Fruit fly (Drosophila melanogaster) whole organism, embryonic: ENCODE measurements around the gene Dad1.

Experiments used
- CG10654 ChIP-seq: fragments of 200-800 bp; sonication (Bioruptor generic); optimal IDR thresholded peaks from 2 replicates; lab custom pipeline; 2016; ENCODE audit warnings: missing biosample characterization, missing genetic modification characterization
- CG10959 ChIP-seq: fragments of 200-800 bp; sonication (Bioruptor generic); IDR thresholded peaks from 2 replicates; pipeline ENCODE4 v1.3.6; 2022; ENCODE audit warnings: missing biosample characterization, missing genetic modification characterization
- CG14441 ChIP-seq: fragments of 200-800 bp; sonication (Bioruptor generic); IDR thresholded peaks from 2 replicates; pipeline ENCODE4 v1.3.6; 2022; ENCODE audit warnings: missing biosample characterization, missing genetic modification characterization
- CG15011 ChIP-seq: fragments of 200-800 bp; sonication (Bioruptor generic); optimal IDR thresholded peaks from 3 replicates; lab custom pipeline; 2018; ENCODE audit warnings: missing biosample characterization, mild to moderate bottlenecking, missing genetic modification characterization
- CG15514 ChIP-seq: fragments of 200-800 bp; sonication (Bioruptor generic); optimal IDR thresholded peaks from 3 replicates; lab custom pipeline; 2017; ENCODE audit warnings: missing biosample characterization, missing genetic modification characterization, mild to moderate bottlenecking, moderate library complexity, missing genetic modification reagents
- CG17568 ChIP-seq: fragments of 200-800 bp; sonication (Bioruptor generic); optimal IDR thresholded peaks from 2 replicates; lab custom pipeline; 2018; ENCODE audit warnings: missing biosample characterization, mild to moderate bottlenecking, missing genetic modification characterization, moderate library complexity
- CG17829 ChIP-seq: fragments of 200-800 bp; optimal IDR thresholded peaks from 2 replicates; lab custom pipeline; 2019; ENCODE audit warnings: missing biosample characterization, mild to moderate bottlenecking, missing genetic modification characterization, moderate library complexity
- CG1832 ChIP-seq: fragments of 200-800 bp; sonication (Bioruptor generic); optimal IDR thresholded peaks from 2 replicates; lab custom pipeline; 2017; ENCODE audit warnings: missing biosample characterization, mild to moderate bottlenecking, missing genetic modification characterization, inconsistent platforms
- CG2199 ChIP-seq: fragments of 200-800 bp; sonication (Bioruptor generic); IDR thresholded peaks from 3 replicates; pipeline ENCODE4 v1.3.6; 2022; ENCODE audit warnings: missing biosample characterization, missing genetic modification characterization
- CG31365 ChIP-seq: fragments of 200-800 bp; sonication (Bioruptor generic); optimal IDR thresholded peaks from 2 replicates; lab custom pipeline; 2018; ENCODE audit warnings: missing biosample characterization, mild to moderate bottlenecking, missing genetic modification characterization
- CG4730 ChIP-seq: fragments of 200-800 bp; sonication (Bioruptor generic); IDR thresholded peaks from 2 replicates; pipeline ENCODE4 v1.3.6; 2022; ENCODE audit warnings: missing biosample characterization, missing genetic modification characterization
- CG4820 ChIP-seq: fragments of 200-800 bp; sonication (Bioruptor generic); optimal IDR thresholded peaks from 3 replicates; lab custom pipeline; 2016; ENCODE audit warnings: missing biosample characterization, missing genetic modification characterization
- CG6813 ChIP-seq: fragments of 200-800 bp; sonication (Bioruptor generic); optimal IDR thresholded peaks from 2 replicates; lab custom pipeline; 2017; ENCODE audit warnings: missing biosample characterization, missing genetic modification characterization, mild to moderate bottlenecking, moderate library complexity, missing genetic modification reagents
- CG7372 ChIP-seq: fragments of 200-800 bp; sonication (Bioruptor generic); IDR thresholded peaks from 2 replicates; pipeline ENCODE4 v1.3.6; 2022; ENCODE audit warnings: missing biosample characterization, missing genetic modification characterization
- CG7928 ChIP-seq: fragments of 200-800 bp; sonication (Bioruptor generic); optimal IDR thresholded peaks from 2 replicates; lab custom pipeline; 2017; ENCODE audit warnings: missing biosample characterization, mild to moderate bottlenecking, missing genetic modification characterization
- CG8089 ChIP-seq: fragments of 200-800 bp; sonication (Bioruptor generic); optimal IDR thresholded peaks from 3 replicates; lab custom pipeline; 2016; ENCODE audit warnings: missing biosample characterization, missing genetic modification characterization
- CG8359 ChIP-seq: fragments of 200-800 bp; sonication (Bioruptor generic); optimal IDR thresholded peaks from 2 replicates; lab custom pipeline; 2017; ENCODE audit warnings: missing biosample characterization, mild to moderate bottlenecking, missing genetic modification characterization, borderline replicate concordance
- CG8944 ChIP-seq: fragments of 200-800 bp; sonication (Bioruptor generic); optimal IDR thresholded peaks from 3 replicates; lab custom pipeline; 2016; ENCODE audit warnings: missing biosample characterization, missing genetic modification characterization
- CG9817 ChIP-seq: fragments of 200-800 bp; sonication (Bioruptor generic); optimal IDR thresholded peaks from 2 replicates; lab custom pipeline; 2018; ENCODE audit warnings: missing biosample characterization, mild to moderate bottlenecking, missing genetic modification characterization, moderate library complexity
- CG9932 ChIP-seq: fragments of 200-800 bp; sonication (Bioruptor generic); IDR thresholded peaks from 2 replicates; pipeline ENCODE4 v1.3.6; 2022; ENCODE audit warnings: missing biosample characterization, missing genetic modification characterization
- CkIIα-i1 ChIP-seq: fragments of 200-800 bp; sonication (Bioruptor generic); IDR thresholded peaks from 2 replicates; pipeline ENCODE4 v1.3.6; 2022; ENCODE audit warnings: missing biosample characterization, missing genetic modification characterization
- HmgZ ChIP-seq: fragments of 200-800 bp; sonication (Bioruptor generic); optimal IDR thresholded peaks from 2 replicates; lab custom pipeline; 2018; ENCODE audit warnings: missing biosample characterization, mild to moderate bottlenecking, missing genetic modification characterization
- NC2β ChIP-seq: fragments of 200-800 bp; sonication (Bioruptor generic); optimal IDR thresholded peaks from 2 replicates; lab custom pipeline; 2016; ENCODE audit warnings: missing biosample characterization, missing genetic modification characterization
- Pdp1 ChIP-seq, 2 experiments: fragments of 200-800 bp; sonication (Bioruptor generic); optimal IDR thresholded peaks; 3 replicates each; lab custom pipeline; 2016; ENCODE audit warnings: missing biosample characterization in 2 of 2, missing genetic modification characterization in 2 of 2, mild to moderate bottlenecking in 1 of 2, moderate library complexity in 1 of 2
- Rfx ChIP-seq: fragments of 200-800 bp; sonication (Bioruptor generic); IDR thresholded peaks from 2 replicates; pipeline ENCODE4 v1.3.6; 2022; ENCODE audit warnings: missing biosample characterization, missing genetic modification characterization
- Ssrp ChIP-seq: fragments of 200-800 bp; sonication (Bioruptor generic); optimal IDR thresholded peaks from 2 replicates; lab custom pipeline; 2018; ENCODE audit warnings: missing biosample characterization, mild to moderate bottlenecking, missing genetic modification characterization, moderate library complexity
- TFAM ChIP-seq: fragments of 200-800 bp; sonication (Bioruptor generic); optimal IDR thresholded peaks from 2 replicates; lab custom pipeline; 2017; ENCODE audit warnings: missing biosample characterization, missing genetic modification characterization, inconsistent platforms
- Tbp ChIP-seq: fragments of >200 bp; optimal IDR thresholded peaks from 2 replicates; lab custom pipeline; 2018; ENCODE audit warnings: missing biosample characterization, missing genetic modification characterization
- Usf ChIP-seq: fragments of 200-800 bp; sonication (Bioruptor generic); optimal IDR thresholded peaks from 2 replicates; lab custom pipeline; 2017; ENCODE audit warnings: missing genotype, missing biosample characterization, missing genetic modification characterization
- bcd ChIP-seq: fragments of 200-800 bp; sonication (Bioruptor generic); optimal IDR thresholded peaks from 2 replicates; lab custom pipeline; 2017; ENCODE audit warnings: missing biosample characterization, mild to moderate bottlenecking, missing genetic modification characterization
- croc ChIP-seq: fragments of 200-800 bp; sonication (Bioruptor generic); conservative IDR thresholded peaks from 3 replicates; pipeline ENCODE4 v1.3.6; 2022; ENCODE audit warnings: missing biosample characterization, missing genetic modification characterization
- disco-r ChIP-seq: fragments of 200-800 bp; sonication (Bioruptor generic); optimal IDR thresholded peaks from 2 replicates; lab custom pipeline; 2016; ENCODE audit warnings: missing biosample characterization, missing genetic modification characterization
- dpn ChIP-seq, 2 experiments: fragments of 200-800 bp; sonication (Bioruptor generic); optimal IDR thresholded peaks; 3 replicates each; lab custom pipeline; 2016; ENCODE audit warnings: missing biosample characterization in 2 of 2, missing genetic modification characterization in 2 of 2
- eyg ChIP-seq: fragments of 200-800 bp; sonication (Bioruptor generic); optimal IDR thresholded peaks from 3 replicates; lab custom pipeline; 2016; ENCODE audit warnings: missing biosample characterization, missing genetic modification characterization
- gro ChIP-seq: fragments of 200-800 bp; sonication (Bioruptor generic); optimal IDR thresholded peaks from 2 replicates; lab custom pipeline; 2016; ENCODE audit warnings: missing biosample characterization, missing genetic modification characterization
- gt ChIP-seq: fragments of 200-800 bp; sonication (Bioruptor generic); IDR thresholded peaks from 2 replicates; pipeline ENCODE4 v1.3.6; 2022; ENCODE audit warnings: missing biosample characterization, missing genetic modification characterization
- h ChIP-seq: fragments of >200 bp; optimal IDR thresholded peaks from 2 replicates; lab custom pipeline; 2017
- hkb ChIP-seq, 2 experiments: fragments of 200-800 bp in 1 of 2; fragments of >200 bp in 1 of 2; sonication (Bioruptor generic) in 1 of 2; IDR thresholded peaks in 1 of 2; optimal IDR thresholded peaks in 1 of 2; 2 replicates each; pipeline versions ENCODE4 v1.3.6 to Lab custom; 2017 to 2022; ENCODE audit warnings: missing biosample characterization in 1 of 2, missing genetic modification characterization in 1 of 2
- ind ChIP-seq: fragments of 200-800 bp; sonication (Bioruptor generic); optimal IDR thresholded peaks from 3 replicates; lab custom pipeline; 2016; ENCODE audit warnings: missing biosample characterization, missing genetic modification characterization
- jigr1 ChIP-seq: fragments of 200-800 bp; sonication (Bioruptor generic); IDR thresholded peaks from 3 replicates; pipeline ENCODE4 v1.3.6; 2022; ENCODE audit warnings: missing biosample characterization, missing genetic modification characterization
- knrl ChIP-seq: fragments of 200-800 bp; sonication (Bioruptor generic); IDR thresholded peaks from 3 replicates; pipeline ENCODE4 v1.3.6; 2022; ENCODE audit warnings: missing biosample characterization, missing genetic modification characterization; ENCODE audit not compliant: partially characterized antibody
- luna ChIP-seq: fragments of 200-800 bp; sonication (Bioruptor generic); optimal IDR thresholded peaks from 2 replicates; lab custom pipeline; 2016; ENCODE audit warnings: missing biosample characterization, missing genetic modification characterization
- psq ChIP-seq: fragments of 200-800 bp; sonication (Bioruptor generic); optimal IDR thresholded peaks from 2 replicates; lab custom pipeline; 2017; ENCODE audit warnings: missing biosample characterization, missing genetic modification characterization
- pum ChIP-seq: fragments of 200-800 bp; sonication (Bioruptor generic); optimal IDR thresholded peaks from 2 replicates; lab custom pipeline; 2016; ENCODE audit warnings: missing biosample characterization, missing genetic modification characterization
- repo ChIP-seq: fragments of 200-800 bp; sonication (Bioruptor generic); optimal IDR thresholded peaks from 2 replicates; lab custom pipeline; 2016; ENCODE audit warnings: missing biosample characterization, missing genetic modification characterization
- slp2 ChIP-seq: fragments of 200-800 bp; sonication (Bioruptor generic); optimal IDR thresholded peaks from 2 replicates; lab custom pipeline; 2016; ENCODE audit warnings: missing biosample characterization, missing genetic modification characterization
- ssp ChIP-seq: fragments of 200-800 bp; sonication (Bioruptor generic); IDR thresholded peaks from 2 replicates; pipeline ENCODE4 v1.3.6; 2022; ENCODE audit warnings: missing biosample characterization, missing genetic modification characterization
- trem ChIP-seq: fragments of 200-800 bp; optimal IDR thresholded peaks from 3 replicates; lab custom pipeline; 2019; ENCODE audit warnings: missing biosample characterization, mild to moderate bottlenecking, missing genetic modification characterization, moderate library complexity
- unpg ChIP-seq: fragments of 200-800 bp; sonication (Bioruptor generic); optimal IDR thresholded peaks from 3 replicates; lab custom pipeline; 2018; ENCODE audit warnings: missing biosample characterization, mild to moderate bottlenecking, missing genetic modification characterization, moderate library complexity
- vvl ChIP-seq: fragments of 200-800 bp; sonication (Bioruptor generic); IDR thresholded peaks from 2 replicates; pipeline ENCODE4 v1.3.6; 2022; ENCODE audit warnings: missing biosample characterization, missing genetic modification characterization
- zfh1 ChIP-seq: fragments of 200-800 bp; sonication (Bioruptor generic); IDR thresholded peaks from 3 replicates; pipeline ENCODE4 v1.3.6; 2022; ENCODE audit warnings: missing biosample characterization, missing genetic modification characterization

Dad1 gene

DNA sequence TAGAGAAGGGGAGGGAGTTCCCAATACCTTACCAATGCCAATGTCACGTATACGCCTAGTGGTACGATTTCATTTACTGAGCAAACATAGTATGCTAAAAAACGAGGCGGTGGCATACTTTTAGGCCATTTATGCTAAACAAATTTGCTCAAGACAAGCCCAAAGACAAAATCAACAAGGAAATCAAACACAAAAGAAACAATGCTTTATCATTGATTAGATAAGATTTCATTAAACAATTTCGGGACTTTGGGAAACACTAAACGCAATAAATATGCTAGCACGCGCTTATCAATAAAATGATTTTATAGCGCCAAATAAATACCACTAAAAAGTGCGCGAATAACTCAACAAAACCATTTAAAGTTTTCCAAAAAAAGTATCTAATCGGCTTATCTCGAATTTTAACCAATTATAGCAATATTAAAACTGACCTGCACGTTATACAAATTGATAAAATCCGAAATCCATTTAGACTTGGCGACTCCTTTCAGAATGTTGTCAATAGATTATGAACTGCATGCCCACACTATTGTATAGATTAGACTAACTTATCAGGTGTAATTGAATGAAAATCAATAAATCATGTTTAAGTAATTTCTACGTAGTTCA is 33.3 kb downstream of the Dad1 start (continued):
- no peak for TF ChIP-seq CG10654 (GFP tag; lab: Kevin White, UChicago)
- TF ChIP-seq unpg = peak; percentile 46
- TF ChIP-seq Usf (GFP tag; lab: Kevin White, UChicago) = no peak
- TF ChIP-seq CG8944 (GFP tag; lab: Kevin White, UChicago) = no peak
- TF ChIP-seq TFAM = no peak
- TF ChIP-seq CG8089 = no peak
- no peak for TF ChIP-seq Pdp1 (GFP tag; optimal IDR thresholded peaks at IDR 0.05; lab: Kevin White, UChicago)
- no peak for TF ChIP-seq ssp (GFP tag; lab: Robert Waterston, UW)
- TF ChIP-seq CG15514 (GFP tag; lab: Kevin White, UChicago) = peak; percentile 62
- TF ChIP-seq eyg = no peak
- no peak for TF ChIP-seq Tbp (GFP tag; lab: Kevin White, UChicago)
- TF ChIP-seq CG7928 (GFP tag; lab: Kevin White, UChicago) = no peak
- TF ChIP-seq croc (GFP tag; lab: Robert Waterston, UW) = no peak
- no peak for TF ChIP-seq CG10959
- TF ChIP-seq jigr1 = no peak
- no peak for TF ChIP-seq CG2199 (GFP tag; lab: Robert Waterston, UW)
- peak; percentile 22 for TF ChIP-seq CG31365 (tag; lab: Kevin White, UChicago)
- no peak for TF ChIP-seq Ssrp (tag; lab: Kevin White, UChicago)
- no peak for TF ChIP-seq knrl (GFP tag; lab: Robert Waterston, UW)
- TF ChIP-seq CG17829 (tag; lab: Kevin White, UChicago) = no peak
- no peak for TF ChIP-seq NC2β (GFP tag; lab: Kevin White, UChicago)
- TF ChIP-seq CG14441 (GFP tag; lab: Robert Waterston, UW) = no peak
- no peak for TF ChIP-seq vvl (GFP tag; lab: Robert Waterston, UW)
- TF ChIP-seq slp2 = no peak
- no peak for TF ChIP-seq repo (GFP tag; lab: Kevin White, UChicago)
- TF ChIP-seq disco-r (GFP tag; lab: Kevin White, UChicago) = no peak
- peak; percentile 54 for TF ChIP-seq CG17568 (GFP tag; lab: Kevin White, UChicago)
- no peak for TF ChIP-seq CkIIα-i1
- peak; percentile 62 for TF ChIP-seq gro
- no peak for TF ChIP-seq gt (GFP tag; lab: Robert Waterston, UW)
- TF ChIP-seq ind (GFP tag; lab: Kevin White, UChicago) = no peak
- TF ChIP-seq CG7372 (GFP tag; lab: Robert Waterston, UW) = peak; percentile 68
- no peak for TF ChIP-seq CG1832 (GFP tag; lab: Kevin White, UChicago)
- TF ChIP-seq CG6813 = peak; percentile 36
- peak in 1 of 2 experiments; percentile 21 for TF ChIP-seq dpn (GFP tag; optimal IDR thresholded peaks at IDR 0.05; lab: Kevin White, UChicago)
- peak; percentile 35 for TF ChIP-seq luna (GFP tag; lab: Kevin White, UChicago)
- TF ChIP-seq trem (tag; lab: Kevin White, UChicago) = no peak
- TF ChIP-seq h = no peak
- TF ChIP-seq CG9817 (tag; lab: Kevin White, UChicago) = peak; percentile 12
- TF ChIP-seq Rfx (GFP tag; lab: Robert Waterston, UW) = no peak; the same call in 1 of the 2 replicates
- TF ChIP-seq bcd (GFP tag; lab: Kevin White, UChicago) = no peak
- no peak for TF ChIP-seq CG8359 (GFP tag; lab: Kevin White, UChicago)
- no peak for TF ChIP-seq CG4820 (GFP tag; lab: Kevin White, UChicago)
- TF ChIP-seq zfh1 (GFP tag; lab: Robert Waterston, UW) = no peak
- no peak for TF ChIP-seq hkb (optimal IDR thresholded peaks at IDR 0.05; lab: Kevin White, UChicago)
- peak; percentile 72 for TF ChIP-seq hkb (GFP tag; IDR thresholded peaks at IDR 0.05; lab: Robert Waterston, UW)
- TF ChIP-seq CG15011 (GFP tag; lab: Kevin White, UChicago) = peak; percentile 47
- TF ChIP-seq HmgZ (tag; lab: Kevin White, UChicago) = peak; percentile 65
- no peak for TF ChIP-seq psq (GFP tag; lab: Kevin White, UChicago)
- no peak for TF ChIP-seq pum (GFP tag; lab: Kevin White, UChicago)
- no peak for TF ChIP-seq CG9932 (GFP tag; lab: Robert Waterston, UW)
- TF ChIP-seq CG4730 = peak; percentile 6; the same call in 1 of the 2 replicates
